Worm (Caenorhabditis elegans) whole organism, L4/young adult: Measurements from ENCODE around the gene pqn-36.
A peak's percentile ranks its signal among the peaks of the same experiment; 100 is the strongest.

ENCODE experiments used
- W03F9.2 ChIP-seq: fragments of 150-350 bp; optimal IDR thresholded peaks from 2 replicates; lab custom pipeline; 2014; ENCODE audit warnings: missing biosample characterization, missing genetic modification characterization
- dao-5 ChIP-seq: sonication (generic microtip); optimal IDR thresholded peaks from 2 replicates; lab custom pipeline; 2016; ENCODE audit warnings: missing genotype, missing genetic modification characterization, moderate library complexity, missing compliant biosample characterization
- him-1 ChIP-seq: sonication (generic microtip); optimal IDR thresholded peaks from 2 replicates; lab custom pipeline; 2016; ENCODE audit warnings: missing genotype, missing genetic modification reagents, missing genetic modification characterization, missing compliant biosample characterization

Gene pqn-36

DNA sequence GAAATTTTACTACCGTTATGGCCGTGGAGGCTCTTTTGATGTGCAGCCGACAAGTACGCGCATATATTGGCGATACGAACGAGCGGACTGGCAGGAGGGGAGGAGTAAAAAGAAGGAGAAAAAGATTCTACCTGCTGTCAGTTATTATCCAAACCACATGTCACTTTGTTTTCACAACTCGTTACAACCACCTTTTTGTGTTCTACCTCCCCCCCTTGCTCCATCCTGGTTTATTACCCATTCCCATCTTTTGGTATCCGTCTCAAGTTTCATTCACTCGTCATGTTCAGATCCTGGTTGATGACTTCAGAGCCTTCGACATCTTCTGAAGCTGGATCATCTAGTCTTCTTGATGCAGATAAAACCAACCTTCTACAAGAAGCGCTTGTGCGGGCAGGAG is 7.7 kb downstream of the pqn-36 start, which contains the start of gene psa-3:
TSS of gene psa-3 (plus strand) at position 301 of the 400 bp plus-strand sequence.
- TF ChIP-seq W03F9.2 (tag; lab: Kevin White, UChicago) (no peak), dao-5 (tag; lab: Kevin White, UChicago) (no peak), him-1 (tag; lab: Kevin White, UChicago) (no peak)

ce11 chrX:15395723-15396122 is 19.6 kb downstream of the pqn-36 start:
- TF ChIP-seq dao-5 (tag; lab: Kevin White, UChicago) = no peak
- TF ChIP-seq him-1 (tag; lab: Kevin White, UChicago) = peak; percentile 46
- TF ChIP-seq W03F9.2 (tag; lab: Kevin White, UChicago) = no peak

ce11 chrX:15392672-15393071 is 22.6 kb downstream of the pqn-36 start:
- TF ChIP-seq W03F9.2 (tag; lab: Kevin White, UChicago) (no peak), dao-5 (tag; lab: Kevin White, UChicago) (no peak), him-1 (tag; lab: Kevin White, UChicago) (no peak)

DNA sequence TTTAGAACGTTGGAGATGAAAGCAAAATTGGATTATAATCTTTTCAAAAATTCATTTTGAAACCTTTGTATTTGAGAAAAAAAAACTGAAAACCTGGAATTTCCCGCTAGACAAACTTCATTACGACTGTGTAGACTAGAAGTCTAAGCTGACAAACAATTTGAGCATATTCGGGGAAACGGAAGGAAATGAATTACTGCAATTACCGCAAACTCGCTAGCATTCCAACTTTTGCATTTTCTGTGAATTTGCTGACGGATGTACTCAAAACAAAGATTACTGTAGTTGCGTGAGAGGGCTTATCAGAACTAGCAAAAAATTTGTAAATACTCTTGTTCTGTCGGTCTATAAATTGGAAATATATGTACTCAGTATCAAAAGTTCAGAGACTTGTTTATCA is 25.4 kb downstream of the pqn-36 start:
- TF ChIP-seq him-1 (tag; lab: Kevin White, UChicago) = no peak
- no peak for TF ChIP-seq W03F9.2 (tag; lab: Kevin White, UChicago)
- no peak for TF ChIP-seq dao-5 (tag; lab: Kevin White, UChicago)

DNA sequence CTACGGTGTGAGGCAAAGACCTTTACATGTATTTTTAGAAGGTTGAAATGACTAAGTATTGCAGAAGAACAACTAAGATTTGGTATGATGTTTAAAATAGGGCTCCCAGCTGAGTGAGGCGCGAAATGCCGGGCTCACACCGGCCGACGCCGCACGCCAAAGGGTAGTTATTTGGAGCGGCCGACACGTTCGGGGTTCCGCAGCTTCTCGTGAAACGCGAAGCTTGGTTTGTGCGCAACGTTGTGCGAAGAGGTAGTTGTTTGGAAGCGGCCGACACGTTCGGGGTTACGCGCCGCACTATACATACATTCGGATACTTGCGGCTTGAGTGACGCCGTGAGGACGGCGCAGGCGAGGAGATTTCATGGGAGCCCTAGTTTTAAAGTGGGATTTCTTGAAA is 27.0 kb downstream of the pqn-36 start:
- TF ChIP-seq him-1 (tag; lab: Kevin White, UChicago) (no peak), W03F9.2 (tag; lab: Kevin White, UChicago) (no peak), dao-5 (tag; lab: Kevin White, UChicago) (no peak)

DNA sequence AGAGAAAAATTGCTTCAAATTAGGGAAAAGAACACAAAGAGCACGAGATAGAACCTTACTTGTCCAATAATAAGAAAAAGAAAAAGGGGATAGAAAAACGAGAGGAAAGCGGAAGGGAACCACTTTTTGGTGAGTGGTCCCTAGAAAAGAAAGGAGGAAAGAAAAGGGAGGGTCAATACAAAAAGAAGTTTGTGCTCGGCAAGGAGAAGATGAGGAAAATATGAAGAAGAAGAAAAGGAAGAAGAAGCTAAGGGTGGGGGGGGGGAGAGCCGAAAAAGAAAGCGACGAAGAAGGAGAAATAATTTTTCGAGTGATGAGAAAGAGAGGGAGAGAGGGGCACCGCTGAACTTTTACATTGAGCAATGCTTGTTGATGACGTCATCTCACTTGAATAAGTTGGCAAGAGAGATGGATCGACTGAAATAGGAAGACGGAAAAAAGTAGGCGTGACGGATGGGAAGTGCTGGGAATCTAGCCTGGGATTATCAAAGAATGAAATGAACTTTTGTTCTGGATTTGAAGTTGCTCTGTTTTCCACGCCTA is 29.4 kb downstream of the pqn-36 start:
- peak; percentile 71 for TF ChIP-seq him-1 (tag; lab: Kevin White, UChicago)
- no peak for TF ChIP-seq W03F9.2 (tag; lab: Kevin White, UChicago)

ce11 chrX:15385379-15385778 is 29.9 kb downstream of the pqn-36 start:
- TF ChIP-seq dao-5 (tag; lab: Kevin White, UChicago) (no peak), him-1 (tag; lab: Kevin White, UChicago) (no peak)

DNA sequence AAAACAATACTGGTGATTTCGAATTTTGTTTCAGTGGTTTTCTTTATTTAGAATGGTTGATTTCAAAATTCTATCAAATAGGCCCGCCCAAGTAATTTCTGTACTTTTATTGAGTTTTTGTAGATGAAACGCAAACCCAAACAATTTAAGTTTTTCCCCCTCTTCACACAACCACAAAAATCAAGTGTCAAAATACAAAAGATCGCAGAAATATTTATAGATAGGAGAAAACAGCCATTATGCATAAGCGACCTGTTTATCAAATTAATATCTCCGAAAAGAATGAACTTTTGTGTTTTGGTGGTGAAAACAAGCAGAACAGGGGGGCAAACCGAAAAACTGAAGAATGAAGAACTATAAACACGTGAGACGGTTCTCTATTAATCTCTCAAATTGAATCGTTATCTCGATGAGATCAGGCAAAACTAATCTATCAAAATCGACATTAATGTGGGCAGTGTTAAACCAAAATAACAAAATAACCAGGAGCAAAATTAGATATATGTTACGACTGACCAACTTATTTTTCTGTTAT is 31.1 kb downstream of the pqn-36 start:
- TF ChIP-seq W03F9.2 (tag; lab: Kevin White, UChicago) (no peak), him-1 (tag; lab: Kevin White, UChicago) (no peak), dao-5 (tag; lab: Kevin White, UChicago) (no peak)

- TF ChIP-seq W03F9.2 (tag; lab: Kevin White, UChicago) (no peak), him-1 (tag; lab: Kevin White, UChicago) (no peak), dao-5 (tag; lab: Kevin White, UChicago) (no peak)
These were observed 32.4 kb downstream of the pqn-36 start for ce11 chrX:15382914-15383313.

DNA sequence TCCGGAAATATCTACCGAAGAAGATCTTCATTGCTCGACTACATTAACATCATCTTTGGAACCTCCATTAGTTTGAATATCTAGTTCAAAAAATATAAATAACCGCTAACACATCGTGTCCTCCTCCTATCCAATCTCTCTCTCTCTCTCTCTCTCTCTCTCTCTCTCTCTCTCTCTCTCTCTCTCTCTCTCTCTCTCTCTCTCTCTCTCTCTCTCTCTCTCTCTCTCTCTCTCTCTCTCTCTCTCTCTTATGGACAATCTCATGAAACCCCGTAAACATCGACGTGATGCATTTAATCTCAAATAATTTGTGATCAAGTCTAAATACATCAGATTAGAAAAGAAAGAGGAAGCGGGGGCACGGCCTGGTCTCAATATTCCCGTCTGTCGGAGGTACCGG is 33.0 kb downstream of the pqn-36 start:
- TF ChIP-seq W03F9.2 (tag; lab: Kevin White, UChicago) (no peak), dao-5 (tag; lab: Kevin White, UChicago) (no peak), him-1 (tag; lab: Kevin White, UChicago) (no peak)

DNA sequence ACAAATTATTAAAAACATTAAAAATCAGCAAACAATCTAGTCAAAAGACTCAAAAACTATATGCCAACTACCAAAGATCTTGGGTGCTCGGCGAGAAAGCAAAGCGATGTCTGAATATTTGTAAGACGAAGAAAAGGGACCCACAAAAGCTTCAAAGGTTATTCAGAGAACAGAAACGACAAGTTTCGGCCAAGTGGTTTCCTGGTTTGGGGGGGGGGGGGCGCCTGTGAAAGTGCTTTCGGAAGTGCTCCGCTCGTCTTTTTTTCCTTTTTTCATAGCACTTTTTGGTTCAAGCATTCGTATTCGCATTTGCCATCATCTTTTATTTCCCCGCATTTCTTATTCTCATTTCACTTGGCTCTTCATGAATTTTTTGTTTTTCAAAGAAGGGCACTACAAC is 33.8 kb downstream of the pqn-36 start:
- TF ChIP-seq W03F9.2 (tag; lab: Kevin White, UChicago) (no peak), dao-5 (tag; lab: Kevin White, UChicago) (no peak), him-1 (tag; lab: Kevin White, UChicago) (no peak)

DNA sequence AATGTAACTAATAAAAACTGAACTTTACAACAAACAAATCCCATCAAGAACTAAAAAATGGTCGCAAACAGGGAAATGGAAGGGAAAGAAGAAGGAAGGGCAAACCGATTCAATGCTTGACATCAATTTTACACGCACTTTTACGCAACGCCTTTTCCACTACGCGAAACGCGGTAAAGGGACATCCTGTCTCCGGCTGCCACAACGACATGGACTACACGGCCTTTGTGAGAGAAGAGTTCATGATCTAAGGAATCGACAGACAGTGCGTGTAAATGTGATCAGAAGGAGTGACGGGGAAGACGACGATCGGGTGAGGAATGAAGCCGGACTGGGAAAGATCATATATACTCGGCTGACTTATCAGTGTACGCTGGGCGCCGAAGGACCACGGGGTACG is 34.9 kb downstream of the pqn-36 start:
- TF ChIP-seq W03F9.2 (tag; lab: Kevin White, UChicago) = no peak
- TF ChIP-seq dao-5 (tag; lab: Kevin White, UChicago) = no peak
- no peak for TF ChIP-seq him-1 (tag; lab: Kevin White, UChicago)

DNA sequence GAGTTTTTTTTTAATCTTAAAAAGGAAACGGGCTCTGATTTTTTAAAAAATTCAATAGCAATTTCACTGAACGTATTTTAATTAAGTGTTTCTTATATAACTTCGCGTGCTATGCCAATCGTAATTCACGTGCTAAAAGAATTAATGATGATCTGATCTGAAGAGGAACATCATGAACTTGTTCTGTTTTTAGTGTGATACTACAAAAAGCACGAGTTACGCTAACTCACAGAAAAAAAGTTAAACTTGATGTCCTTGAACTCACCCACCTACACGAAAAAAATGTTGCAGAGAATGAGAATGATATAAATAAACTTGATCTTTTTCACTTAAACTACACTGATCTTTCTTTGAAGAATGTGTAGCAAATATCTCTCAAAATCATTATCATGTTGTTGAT is 35.4 kb downstream of the pqn-36 start:
- no peak for TF ChIP-seq dao-5 (tag; lab: Kevin White, UChicago)
- no peak for TF ChIP-seq W03F9.2 (tag; lab: Kevin White, UChicago)
- no peak for TF ChIP-seq him-1 (tag; lab: Kevin White, UChicago)

DNA sequence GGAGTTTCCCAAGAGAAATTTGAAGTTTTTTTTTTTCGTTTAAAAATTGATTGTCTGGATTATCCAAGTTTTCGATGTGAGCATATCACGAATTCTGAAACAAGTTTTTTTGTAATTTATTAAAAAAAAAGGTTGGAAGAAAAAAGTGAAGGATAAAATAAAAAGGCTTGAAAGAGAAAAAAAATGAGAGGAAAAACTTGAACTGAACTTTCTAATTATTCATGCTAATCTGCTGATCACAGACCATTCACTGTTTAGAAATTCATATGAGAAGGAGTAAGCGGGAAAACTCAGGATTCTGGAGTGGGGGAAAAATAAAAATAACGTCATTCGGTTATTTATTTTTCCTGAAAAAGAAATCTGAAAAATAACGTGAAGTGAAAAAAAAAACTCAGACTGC is 37.6 kb downstream of the pqn-36 start, which contains the start of gene svh-5:
TSS of gene svh-5 (minus strand) at position 101 of the 400 bp plus-strand sequence.
- TF ChIP-seq dao-5 (tag; lab: Kevin White, UChicago) (no peak), him-1 (tag; lab: Kevin White, UChicago) (no peak)
